Fruit fly (Drosophila melanogaster): ENCODE results near the gene Ibf2.
A peak's percentile ranks its signal among the peaks of the same experiment; 100 is the strongest.

Ibf2 gene

dm6 chr3R:9227330-9227729, 31.0 kb downstream of the Ibf2 start:
- TF ChIP-seq ems (GFP tag; optimal IDR thresholded peaks at IDR 0.05) (peak; percentile 55), CG13123 (GFP tag; optimal IDR thresholded peaks at IDR 0.05) (peak; percentile 26), Elba2 (GFP tag; optimal IDR thresholded peaks at IDR 0.05) (no peak), cato (GFP tag; optimal IDR thresholded peaks at IDR 0.05; ENCODE audit: borderline replicate concordance) (no peak), CG9437 (GFP tag; optimal IDR thresholded peaks at IDR 0.05) (peak; percentile 44), pzg (GFP tag; optimal IDR thresholded peaks at IDR 0.05) (no peak), CG11696 (GFP tag; IDR thresholded peaks at IDR 0.05) (peak; percentile 64; the same call in 1 of the 2 replicates), CG32767 (GFP tag; IDR thresholded peaks at IDR 0.05) (peak; percentile 69), CG11504 (tag; optimal IDR thresholded peaks at IDR 0.05) (peak; percentile 85), pfk (GFP tag; optimal IDR thresholded peaks at IDR 0.05) (no peak), bab2 (GFP tag; optimal IDR thresholded peaks at IDR 0.05) (no peak), sug (tag; optimal IDR thresholded peaks at IDR 0.05) (no peak), Hmr (GFP tag; optimal IDR thresholded peaks at IDR 0.05) (peak; percentile 83), vvl (GFP tag; IDR thresholded peaks at IDR 0.05) (peak; percentile 65; the same call in 1 of the 2 replicates), sr (GFP tag; IDR thresholded peaks at IDR 0.05) (no peak), Atf3 (GFP tag; optimal IDR thresholded peaks at IDR 0.05) (no peak), CG14441 (GFP tag; IDR thresholded peaks at IDR 0.05) (peak; percentile 85), NFAT (GFP tag; IDR thresholded peaks at IDR 0.05) (peak; percentile 57; the same call in 1 of the 2 replicates), HLHmδ (GFP tag; optimal IDR thresholded peaks at IDR 0.05) (no peak), CG17186 (GFP tag; optimal IDR thresholded peaks at IDR 0.05) (no peak), Pdp1 (GFP tag; optimal IDR thresholded peaks at IDR 0.05) (no peak), nom (GFP tag; optimal IDR thresholded peaks at IDR 0.05) (peak; percentile 18), CG9932 (GFP tag; IDR thresholded peaks at IDR 0.05) (peak; percentile 81), zfh2 (GFP tag; optimal IDR thresholded peaks at IDR 0.05) (peak; percentile 29), CG14050 (GFP tag; IDR thresholded peaks at IDR 0.05) (peak; percentile 69; the same call in 2 of the 3 replicates), Mrtf (GFP tag; IDR thresholded peaks at IDR 0.05) (no peak; the same call in 1 of the 3 replicates), esg (GFP tag; conservative IDR thresholded peaks at IDR 0.05) (peak; percentile 75), CG14014 (GFP tag; IDR thresholded peaks at IDR 0.05) (peak; percentile 74), Gug (GFP tag; IDR thresholded peaks at IDR 0.05) (peak; percentile 56; the same call in 2 of the 4 replicates), Dll (GFP tag; IDR thresholded peaks at IDR 0.05; ENCODE audit: partially characterized antibody) (no peak), CG6683 (GFP tag; optimal IDR thresholded peaks at IDR 0.05) (peak; percentile 51), pan (optimal IDR thresholded peaks at IDR 0.05) (no peak), pan (GFP tag; optimal IDR thresholded peaks at IDR 0.05 in 1 of 2, IDR thresholded peaks at IDR 0.05 in 1 of 2) (peak in 1 of 2 experiments; percentile 90), Deaf1 (tag; optimal IDR thresholded peaks at IDR 0.05) (peak; percentile 16), CG1602 (GFP tag; optimal IDR thresholded peaks at IDR 0.05) (peak; percentile 63), slbo (GFP tag; IDR thresholded peaks at IDR 0.05) (peak; percentile 90), slp2 (GFP tag; optimal IDR thresholded peaks at IDR 0.05) (no peak), CG33557 (GFP tag; optimal IDR thresholded peaks at IDR 0.05) (no peak), Blimp-1 (GFP tag; optimal IDR thresholded peaks at IDR 0.05) (peak; percentile 31), E2f1 (GFP tag; IDR thresholded peaks at IDR 0.05) (peak; percentile 85), ewg (GFP tag; optimal IDR thresholded peaks at IDR 0.05) (peak; percentile 50), emc (GFP tag; optimal IDR thresholded peaks at IDR 0.05) (no peak), CG7556 (GFP tag; optimal IDR thresholded peaks at IDR 0.05) (peak; percentile 76), row (GFP tag; IDR thresholded peaks at IDR 0.05) (peak; percentile 85), danr (GFP tag; IDR thresholded peaks at IDR 0.05) (peak; percentile 65), cad (GFP tag; optimal IDR thresholded peaks at IDR 0.05) (no peak), Rx (GFP tag; IDR thresholded peaks at IDR 0.05) (peak; percentile 54), ara (GFP tag; IDR thresholded peaks at IDR 0.05) (no peak), CG15011 (GFP tag; optimal IDR thresholded peaks at IDR 0.05) (peak; percentile 62), CG18764 (GFP tag; optimal IDR thresholded peaks at IDR 0.05) (peak; percentile 19), Six4 (GFP tag; optimal IDR thresholded peaks at IDR 0.05) (peak; percentile 59)

Measured in whole organism, embryonic.